Worm (Caenorhabditis elegans): ENCODE results near the gene C50H2.4.

The C50H2.4 gene

DNA sequence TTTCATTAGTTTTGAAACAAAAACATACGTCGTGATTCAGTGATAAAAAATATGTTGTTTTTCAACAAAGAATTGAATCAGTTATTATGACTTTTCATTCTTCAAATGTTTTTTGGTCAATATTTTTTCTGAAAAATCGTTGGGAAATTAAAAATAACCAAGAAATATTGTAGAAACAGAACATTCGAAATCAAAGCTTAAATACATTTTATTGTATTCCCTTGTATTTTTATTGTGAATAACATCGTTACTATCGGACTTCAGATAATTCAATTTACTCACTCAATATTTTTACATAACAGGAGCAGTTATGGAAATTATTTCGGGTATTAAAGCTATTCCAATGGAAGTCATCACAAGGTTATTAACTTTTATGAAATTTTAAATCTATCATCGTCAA is at the start of gene C50H2.4:
Gene C50H2.4, plus strand, starts transcription at position 301 of the 400 bp plus-strand sequence.
- TF ChIP-seq dao-5 (tag; optimal IDR thresholded peaks at IDR 0.05) (no peak), him-1 (tag; optimal IDR thresholded peaks at IDR 0.05) (no peak), W03F9.2 (tag; optimal IDR thresholded peaks at IDR 0.05) (no peak)

ce11 chrV:9868311-9868710 is 48.5 kb upstream of the C50H2.4 start, which contains the start of gene srab-17:
Gene srab-17, minus strand, starts transcription at chrV:9868411.
- TF ChIP-seq W03F9.2 (tag; optimal IDR thresholded peaks at IDR 0.05) (no peak), dao-5 (tag; optimal IDR thresholded peaks at IDR 0.05) (no peak), him-1 (tag; optimal IDR thresholded peaks at IDR 0.05) (no peak)

DNA sequence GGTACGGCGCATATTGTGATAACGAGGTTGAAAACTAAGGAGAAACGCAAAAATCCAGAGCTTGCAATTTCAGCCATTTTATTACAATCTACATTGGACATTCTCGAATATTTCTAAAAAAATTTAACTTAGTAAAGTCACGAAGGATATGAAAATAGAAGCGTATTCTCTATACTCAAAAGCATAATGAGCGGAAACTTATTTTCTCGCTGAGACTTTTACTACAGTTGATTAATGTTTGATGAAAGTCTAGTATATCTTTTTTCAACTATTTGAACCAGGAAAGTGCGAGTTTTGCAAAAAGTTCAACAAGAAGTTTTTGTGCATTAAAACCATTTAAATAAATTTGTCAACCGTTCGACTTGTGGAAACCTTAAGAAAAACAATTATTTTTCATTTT is 45.4 kb upstream of the C50H2.4 start, which contains the start of gene srab-18:
Gene srab-18, minus strand, starts transcription at position 101 of the 400 bp plus-strand sequence.
- TF ChIP-seq W03F9.2 (tag; optimal IDR thresholded peaks at IDR 0.05) (no peak), him-1 (tag; optimal IDR thresholded peaks at IDR 0.05) (no peak), dao-5 (tag; optimal IDR thresholded peaks at IDR 0.05) (no peak)

ce11 chrV:9879404-9879803 is 37.4 kb upstream of the C50H2.4 start, which contains the start of gene srab-26:
Gene srab-26, minus strand, starts transcription at chrV:9879504.
- TF ChIP-seq W03F9.2 (tag; optimal IDR thresholded peaks at IDR 0.05), result no peak
- TF ChIP-seq dao-5 (tag; optimal IDR thresholded peaks at IDR 0.05), result no peak
- TF ChIP-seq him-1 (tag; optimal IDR thresholded peaks at IDR 0.05), result no peak

DNA sequence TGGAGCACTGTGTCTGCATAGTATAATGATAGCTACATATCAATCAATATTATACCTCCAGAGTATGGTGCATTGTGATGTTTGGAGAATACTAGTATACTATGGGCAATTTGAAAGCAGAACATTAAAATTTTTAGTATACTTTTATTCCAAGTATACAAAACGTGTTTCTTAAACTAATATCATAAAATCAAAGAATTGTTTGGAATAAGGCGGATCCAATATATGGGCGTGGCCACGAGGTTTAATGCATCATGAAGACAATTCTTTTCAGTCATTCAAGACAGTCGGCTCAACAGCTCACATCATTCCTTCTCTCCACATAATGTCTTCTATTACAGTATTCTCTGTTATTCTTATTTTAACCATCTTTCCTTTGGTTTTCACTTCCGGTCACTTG is 36.9 kb upstream of the C50H2.4 start, which contains the start of gene sdz-31:
Gene sdz-31, plus strand, starts transcription at position 301 of the 400 bp plus-strand sequence.
- no peak for TF ChIP-seq him-1 (tag; optimal IDR thresholded peaks at IDR 0.05)
- no peak for TF ChIP-seq dao-5 (tag; optimal IDR thresholded peaks at IDR 0.05)
- no peak for TF ChIP-seq W03F9.2 (tag; optimal IDR thresholded peaks at IDR 0.05)

- TF ChIP-seq him-1 (tag; optimal IDR thresholded peaks at IDR 0.05) (no peak), W03F9.2 (tag; optimal IDR thresholded peaks at IDR 0.05) (no peak), dao-5 (tag; optimal IDR thresholded peaks at IDR 0.05) (no peak)
Measured at ce11 chrV:9885918-9886488, 30.8 kb upstream of the C50H2.4 start, which contains the start of gene clp-9. Gene clp-9, minus strand, starts transcription at chrV:9885968.

ce11 chrV:9889629-9890028 is 27.1 kb upstream of the C50H2.4 start, which contains the start of gene fshr-1:
Gene fshr-1, plus strand, starts transcription at chrV:9889837.
- TF ChIP-seq him-1 (tag; optimal IDR thresholded peaks at IDR 0.05) (no peak), dao-5 (tag; optimal IDR thresholded peaks at IDR 0.05) (no peak), W03F9.2 (tag; optimal IDR thresholded peaks at IDR 0.05) (no peak)

- TF ChIP-seq him-1 (tag; optimal IDR thresholded peaks at IDR 0.05) (no peak), dao-5 (tag; optimal IDR thresholded peaks at IDR 0.05) (no peak), W03F9.2 (tag; optimal IDR thresholded peaks at IDR 0.05) (no peak)
Measured at ce11 chrV:9899278-9899677, 17.5 kb upstream of the C50H2.4 start, which contains the start of gene egl-47. Gene egl-47, plus strand, starts transcription at chrV:9899578.

ce11 chrV:9901119-9901518 is 15.6 kb upstream of the C50H2.4 start:
- TF ChIP-seq W03F9.2 (tag; optimal IDR thresholded peaks at IDR 0.05), result no peak
- TF ChIP-seq dao-5 (tag; optimal IDR thresholded peaks at IDR 0.05), result no peak
- no peak for TF ChIP-seq him-1 (tag; optimal IDR thresholded peaks at IDR 0.05)

DNA sequence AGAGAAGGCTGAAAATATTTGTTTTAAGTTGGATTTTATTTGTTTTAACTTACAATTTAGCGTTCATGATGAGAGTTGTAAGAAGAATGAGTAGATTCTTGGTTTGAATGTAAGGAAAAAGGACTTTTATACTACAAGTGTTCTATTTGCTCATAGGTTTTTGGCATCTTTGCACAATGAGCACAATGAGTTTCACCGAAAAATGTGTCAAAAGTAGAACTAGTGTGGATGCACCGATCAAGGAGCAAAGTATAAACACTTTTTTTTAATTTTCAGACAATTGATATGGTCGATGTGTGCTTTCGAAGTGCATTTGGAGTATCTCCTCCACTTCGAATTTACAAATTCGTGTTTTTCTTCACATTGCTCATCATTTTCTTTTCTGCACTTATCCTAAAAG is 10.7 kb upstream of the C50H2.4 start, which contains the start of gene fipr-11:
Gene fipr-11, minus strand, starts transcription at position 101 of the 400 bp plus-strand sequence.
- TF ChIP-seq him-1 (tag; optimal IDR thresholded peaks at IDR 0.05), result no peak
- no peak for TF ChIP-seq dao-5 (tag; optimal IDR thresholded peaks at IDR 0.05)
- no peak for TF ChIP-seq W03F9.2 (tag; optimal IDR thresholded peaks at IDR 0.05)

DNA sequence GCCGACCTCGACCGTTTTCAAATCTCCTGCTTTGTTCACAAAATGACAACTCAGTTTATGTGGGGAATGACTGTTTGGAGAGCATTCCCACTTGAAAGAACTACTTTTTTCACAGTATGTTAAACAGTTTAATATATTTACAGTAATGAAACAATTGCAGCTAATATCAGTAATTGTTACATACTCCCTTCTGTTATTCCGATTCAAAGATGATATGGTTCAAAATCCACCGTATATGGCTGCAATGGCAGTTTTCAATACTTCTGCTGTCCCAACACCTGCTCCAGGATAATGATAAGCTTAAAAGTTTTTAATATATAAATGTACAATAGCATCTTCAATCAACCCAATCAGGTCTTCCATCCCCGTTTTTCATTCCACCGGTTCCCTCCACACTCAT is 9.6 kb upstream of the C50H2.4 start:
- TF ChIP-seq dao-5 (tag; optimal IDR thresholded peaks at IDR 0.05) (no peak), W03F9.2 (tag; optimal IDR thresholded peaks at IDR 0.05) (no peak), him-1 (tag; optimal IDR thresholded peaks at IDR 0.05) (no peak)

ce11 chrV:9909624-9910023 is 7.1 kb upstream of the C50H2.4 start:
- TF ChIP-seq dao-5 (tag; optimal IDR thresholded peaks at IDR 0.05), result no peak
- TF ChIP-seq W03F9.2 (tag; optimal IDR thresholded peaks at IDR 0.05), result no peak
- no peak for TF ChIP-seq him-1 (tag; optimal IDR thresholded peaks at IDR 0.05)

- TF ChIP-seq him-1 (tag; optimal IDR thresholded peaks at IDR 0.05) (no peak), W03F9.2 (tag; optimal IDR thresholded peaks at IDR 0.05) (no peak), dao-5 (tag; optimal IDR thresholded peaks at IDR 0.05) (no peak)
Measured at ce11 chrV:9911165-9911564, 5.6 kb upstream of the C50H2.4 start.

ce11 chrV:9913863-9914262 is 2.9 kb upstream of the C50H2.4 start, which contains the start of gene fipr-10:
Gene fipr-10, plus strand, starts transcription at chrV:9914163.
- no peak for TF ChIP-seq W03F9.2 (tag; optimal IDR thresholded peaks at IDR 0.05)

ce11 chrV:9915021-9915420 is 1.7 kb upstream of the C50H2.4 start, which contains the start of gene mec-9:
Gene mec-9, minus strand, starts transcription at chrV:9915121.
- no peak for TF ChIP-seq him-1 (tag; optimal IDR thresholded peaks at IDR 0.05)
- TF ChIP-seq dao-5 (tag; optimal IDR thresholded peaks at IDR 0.05), result no peak
- TF ChIP-seq W03F9.2 (tag; optimal IDR thresholded peaks at IDR 0.05), result no peak
